Worm (Caenorhabditis elegans): ENCODE data around the gene T19C9.10.

ce11 chrV:17248915-17249314 lies 12.5 kb downstream of the T19C9.10 start, which contains the start of gene clec-243:
- TF ChIP-seq pqm-1 (tag; optimal IDR thresholded peaks at IDR 0.05) = no peak
- no peak for TF ChIP-seq fkh-10 (GFP tag; optimal IDR thresholded peaks at IDR 0.05)
- TF ChIP-seq C08G9.2 (tag; optimal IDR thresholded peaks at IDR 0.05) = no peak
- TF ChIP-seq nfya-1 (tag; optimal IDR thresholded peaks at IDR 0.05) = no peak
- TF ChIP-seq ama-1 (optimal IDR thresholded peaks at IDR 0.05) = no peak
- no peak for TF ChIP-seq sox-4 (tag; optimal IDR thresholded peaks at IDR 0.05)

Measured in whole organism, late embryonic.